Worm (Caenorhabditis elegans) whole organism, L4 larva: ENCODE results near the gene cyn-8.
A peak's percentile ranks its signal among the peaks of the same experiment; 100 is the strongest.

Experiments
- D1046.2 ChIP-seq: fragments of 200-800 bp; sonication (Bioruptor generic); IDR thresholded peaks from 2 replicates; pipeline ENCODE4 v1.3.6; 2022; ENCODE audit warnings: missing genetic modification characterization, missing compliant biosample characterization
- F37D6.2 ChIP-seq: sonication (generic microtip); optimal IDR thresholded peaks from 2 replicates; lab custom pipeline; 2016; ENCODE audit warnings: mild to moderate bottlenecking, missing genetic modification characterization, missing compliant biosample characterization
- T20F7.1 ChIP-seq: fragments of 200-800 bp; sonication (Bioruptor generic); optimal IDR thresholded peaks from 2 replicates; lab custom pipeline; 2018; ENCODE audit warnings: mild to moderate bottlenecking, missing genetic modification characterization, missing compliant biosample characterization
- Y105C5A.15 ChIP-seq: fragments of 200-800 bp; sonication (Bioruptor generic); IDR thresholded peaks from 2 replicates; pipeline ENCODE4 v1.3.6; 2022; ENCODE audit warnings: missing genetic modification characterization, missing compliant biosample characterization
- Y48G9A.11 ChIP-seq: fragments of 200-800 bp; sonication (Bioruptor generic); IDR thresholded peaks from 2 replicates; pipeline ENCODE4 v1.3.6; 2022; ENCODE audit warnings: missing genetic modification reagents, missing genetic modification characterization, missing compliant biosample characterization
- Y5F2A.4 ChIP-seq: fragments of 200-800 bp; sonication (Bioruptor generic); optimal IDR thresholded peaks from 2 replicates; lab custom pipeline; 2018; ENCODE audit warnings: mild to moderate bottlenecking, missing genetic modification characterization, missing compliant biosample characterization
- Y75B8A.6 ChIP-seq: fragments of 200-800 bp; sonication (Bioruptor generic); IDR thresholded peaks from 2 replicates; pipeline ENCODE4 v1.3.6; 2022; ENCODE audit warnings: missing genetic modification reagents, missing genetic modification characterization, missing compliant biosample characterization
- aha-1 ChIP-seq: fragments of 150-350 bp; peaks from one replicate; lab custom pipeline; 2014; ENCODE audit warnings: missing biosample characterization, missing genetic modification characterization
- ceh-20 ChIP-seq: fragments of 200-800 bp; sonication (Bioruptor generic); IDR thresholded peaks from 2 replicates; pipeline ENCODE4 v1.3.6; 2022; ENCODE audit warnings: missing genetic modification reagents, missing genetic modification characterization, missing compliant biosample characterization
- ceh-28 ChIP-seq: fragments of 150-350 bp; optimal IDR thresholded peaks from 2 replicates; lab custom pipeline; 2014; ENCODE audit warnings: missing biosample characterization, missing genetic modification reagents, missing genetic modification characterization
- ceh-32 ChIP-seq: sonication (generic microtip); optimal IDR thresholded peaks from 2 replicates; lab custom pipeline; 2016; ENCODE audit warnings: mild to moderate bottlenecking, missing genetic modification characterization, missing compliant biosample characterization; ENCODE audit not compliant: poor library complexity
- ceh-44 ChIP-seq: fragments of 200-800 bp; sonication (Bioruptor generic); IDR thresholded peaks from 2 replicates; pipeline ENCODE4 v1.3.6; 2022; ENCODE audit warnings: missing genetic modification reagents, missing genetic modification characterization, missing compliant biosample characterization
- ceh-62 ChIP-seq: sonication (generic microtip); optimal IDR thresholded peaks from 2 replicates; lab custom pipeline; 2017; ENCODE audit warnings: missing biosample characterization, missing genetic modification characterization
- ceh-82 ChIP-seq: sonication (generic microtip); optimal IDR thresholded peaks from 2 replicates; lab custom pipeline; 2017; ENCODE audit warnings: missing biosample characterization, missing genetic modification characterization
- daf-8 ChIP-seq: fragments of 200-800 bp; sonication (Bioruptor generic); IDR thresholded peaks from 2 replicates; pipeline ENCODE4 v1.3.6; 2022; ENCODE audit warnings: missing genetic modification characterization, missing compliant biosample characterization
- dpl-1 ChIP-seq: fragments of 150-350 bp; optimal IDR thresholded peaks from 2 replicates; lab custom pipeline; 2014; ENCODE audit warnings: missing biosample characterization, missing genetic modification reagents, missing genetic modification characterization
- duxl-1 ChIP-seq: sonication (generic microtip); optimal IDR thresholded peaks from 2 replicates; lab custom pipeline; 2016; ENCODE audit warnings: mild to moderate bottlenecking, missing genetic modification characterization, moderate library complexity, missing compliant biosample characterization; ENCODE audit not compliant: poor library complexity
- dve-1 ChIP-seq: sonication (generic microtip); optimal IDR thresholded peaks from 2 replicates; lab custom pipeline; 2017; ENCODE audit warnings: antibody characterized with exemption, mild to moderate bottlenecking, missing genetic modification characterization, missing compliant biosample characterization; ENCODE audit not compliant: insufficient read depth
- egl-27 ChIP-seq: sonication (generic microtip); optimal IDR thresholded peaks from 3 replicates; lab custom pipeline; 2017; ENCODE audit warnings: missing biosample characterization, missing genetic modification reagents, missing genetic modification characterization
- egl-43 ChIP-seq: fragments of 200-800 bp; sonication (Bioruptor generic); IDR thresholded peaks from 2 replicates; pipeline ENCODE4 v1.3.6; 2022; ENCODE audit warnings: missing genetic modification reagents, missing genetic modification characterization, missing compliant biosample characterization
- hif-1 ChIP-seq, 2 experiments: sonication (generic microtip); optimal IDR thresholded peaks; 2 replicates each; lab custom pipeline; 2016 to 2017; ENCODE audit warnings: missing compliant biosample characterization in 2 of 2, missing genetic modification characterization in 2 of 2, missing genetic modification reagents in 2 of 2, missing genotype in 2 of 2, mild to moderate bottlenecking in 1 of 2
- hlh-30 ChIP-seq: sonication (generic microtip); optimal IDR thresholded peaks from 2 replicates; lab custom pipeline; 2017; ENCODE audit warnings: antibody characterized with exemption, mild to moderate bottlenecking, missing genetic modification characterization, missing compliant biosample characterization; ENCODE audit not compliant: insufficient read depth
- hmg-1.1 ChIP-seq: fragments of 200-800 bp; sonication (Bioruptor generic); IDR thresholded peaks from 2 replicates; pipeline ENCODE4 v1.3.6; 2022; ENCODE audit warnings: missing genetic modification reagents, missing genetic modification characterization, missing compliant biosample characterization
- lin-1 ChIP-seq: fragments of 200-800 bp; sonication (Bioruptor generic); IDR thresholded peaks from 2 replicates; pipeline ENCODE4 v1.3.6; 2022; ENCODE audit warnings: missing genetic modification reagents, missing genetic modification characterization, missing compliant biosample characterization
- lin-29 ChIP-seq: fragments of 200-800 bp; sonication (Bioruptor generic); IDR thresholded peaks from 2 replicates; pipeline ENCODE4 v1.3.6; 2022; ENCODE audit warnings: missing genetic modification reagents, missing genetic modification characterization, missing compliant biosample characterization
- lin-38 ChIP-seq: fragments of 200-800 bp; sonication (Bioruptor generic); IDR thresholded peaks from 2 replicates; pipeline ENCODE4 v1.3.6; 2022; ENCODE audit warnings: missing genetic modification reagents, missing genetic modification characterization, missing compliant biosample characterization
- lir-3 ChIP-seq: sonication (generic microtip); optimal IDR thresholded peaks from 2 replicates; lab custom pipeline; 2016; ENCODE audit warnings: mild to moderate bottlenecking, missing genetic modification characterization, missing compliant biosample characterization
- madf-9 ChIP-seq: fragments of 200-800 bp; sonication (Bioruptor generic); conservative IDR thresholded peaks from 2 replicates; pipeline ENCODE4 v1.3.6; 2022; ENCODE audit warnings: missing genetic modification reagents, missing genetic modification characterization, missing compliant biosample characterization
- mes-2 ChIP-seq: sonication (generic microtip); optimal IDR thresholded peaks from 2 replicates; lab custom pipeline; 2016; ENCODE audit warnings: missing genotype, mild to moderate bottlenecking, missing genetic modification characterization, missing compliant biosample characterization; ENCODE audit not compliant: poor library complexity, severe bottlenecking
- mxl-3 ChIP-seq: fragments of 200-800 bp; sonication (Bioruptor generic); optimal IDR thresholded peaks from 2 replicates; lab custom pipeline; 2018; ENCODE audit warnings: mild to moderate bottlenecking, missing genetic modification characterization, missing compliant biosample characterization
- nhr-102 ChIP-seq: sonication (generic microtip); optimal IDR thresholded peaks from 2 replicates; lab custom pipeline; 2016; ENCODE audit warnings: mild to moderate bottlenecking, missing genetic modification characterization, moderate library complexity, missing compliant biosample characterization
- nhr-111 ChIP-seq: fragments of 200-800 bp; sonication (Bioruptor generic); optimal IDR thresholded peaks from 2 replicates; lab custom pipeline; 2018; ENCODE audit warnings: mild to moderate bottlenecking, missing genetic modification characterization, missing compliant biosample characterization
- nhr-237 ChIP-seq: sonication (generic microtip); optimal IDR thresholded peaks from 2 replicates; lab custom pipeline; 2017; ENCODE audit warnings: missing biosample characterization, missing genetic modification characterization
- nhr-42 ChIP-seq: fragments of 200-800 bp; sonication (Bioruptor generic); IDR thresholded peaks from 2 replicates; pipeline ENCODE4 v1.3.6; 2022; ENCODE audit warnings: missing genetic modification characterization, missing compliant biosample characterization
- nhr-48 ChIP-seq: sonication (generic microtip); optimal IDR thresholded peaks from 2 replicates; lab custom pipeline; 2016; ENCODE audit warnings: mild to moderate bottlenecking, missing genetic modification characterization, missing compliant biosample characterization
- pha-4 ChIP-seq, 2 experiments: fragments of 150-350 bp in 1 of 2; fragments of 200-800 bp in 1 of 2; sonication (Bioruptor generic) in 1 of 2; IDR thresholded peaks in 1 of 2; optimal IDR thresholded peaks in 1 of 2; 2 replicates each; pipeline versions ENCODE4 v1.3.6 to Lab custom; 2014 to 2022; ENCODE audit warnings: missing genetic modification characterization in 2 of 2, missing genetic modification reagents in 2 of 2, missing biosample characterization in 1 of 2, missing compliant biosample characterization in 1 of 2
- pqm-1 ChIP-seq: sonication (generic microtip); optimal IDR thresholded peaks from 2 replicates; lab custom pipeline; 2017; ENCODE audit warnings: missing biosample characterization, missing genetic modification characterization
- snpc-1.2 ChIP-seq: fragments of 200-800 bp; sonication (Bioruptor generic); IDR thresholded peaks from 2 replicates; pipeline ENCODE4 v1.3.6; 2022; ENCODE audit warnings: missing genetic modification reagents, missing genetic modification characterization, missing compliant biosample characterization
- spr-3 ChIP-seq: fragments of 200-800 bp; sonication (Bioruptor generic); optimal IDR thresholded peaks from 2 replicates; lab custom pipeline; 2018; ENCODE audit warnings: mild to moderate bottlenecking, missing genetic modification characterization, missing compliant biosample characterization
- unc-62 ChIP-seq, 3 experiments: fragments of 150-350 bp in 1 of 3; sonication (generic microtip); optimal IDR thresholded peaks in 2 of 3; peaks in 1 of 3; 1 replicate in 1 of 3; 2 replicates in 2 of 3; lab custom pipeline; 2014 to 2017; ENCODE audit warnings: missing biosample characterization in 3 of 3, missing genetic modification characterization in 3 of 3, missing genetic modification reagents in 3 of 3, missing genotype in 1 of 3
- vab-7 ChIP-seq: fragments of 200-800 bp; sonication (Bioruptor generic); IDR thresholded peaks from 2 replicates; pipeline ENCODE4 v1.3.6; 2022; ENCODE audit warnings: missing genetic modification reagents, missing genetic modification characterization, missing compliant biosample characterization
- zag-1 ChIP-seq: fragments of 150-350 bp; optimal IDR thresholded peaks from 2 replicates; lab custom pipeline; 2014; ENCODE audit warnings: missing biosample characterization, missing genetic modification characterization
- zfp-3 ChIP-seq: fragments of 200-800 bp; sonication (Bioruptor generic); conservative IDR thresholded peaks from 2 replicates; pipeline ENCODE4 v1.3.6; 2022; ENCODE audit warnings: missing genetic modification reagents, missing genetic modification characterization, missing compliant biosample characterization
- zip-11 ChIP-seq: fragments of 200-800 bp; sonication (Bioruptor generic); IDR thresholded peaks from 2 replicates; pipeline ENCODE4 v1.3.6; 2022; ENCODE audit warnings: missing genetic modification characterization, missing compliant biosample characterization

Gene cyn-8

DNA sequence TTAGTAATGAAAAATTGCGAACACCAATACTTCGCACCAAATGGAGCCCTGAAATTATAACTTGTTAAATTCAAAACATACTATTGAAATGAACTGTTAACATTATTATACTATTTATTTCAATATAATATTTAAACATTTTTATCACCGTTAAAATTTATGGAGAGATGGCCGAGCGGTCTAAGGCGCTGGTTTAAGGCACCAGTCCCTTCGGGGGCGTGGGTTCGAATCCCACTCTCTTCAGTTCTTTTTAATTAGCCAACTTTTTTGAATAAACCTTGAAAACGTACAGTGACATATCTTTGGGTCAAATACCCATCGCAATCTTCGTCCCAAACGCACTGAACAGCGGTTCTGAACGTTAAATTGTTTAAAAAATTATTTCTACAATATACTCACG is 28.3 kb downstream of the cyn-8 start (continued):
- TF ChIP-seq snpc-1.2 (GFP tag; lab: Robert Waterston, UW) (peak; percentile 67), pha-4 (GFP tag; IDR thresholded peaks at IDR 0.05; lab: Robert Waterston, UW) (peak; percentile 83; the same call in 1 of the 2 replicates), pha-4 (tag; optimal IDR thresholded peaks at IDR 0.05; lab: Kevin White, UChicago) (no peak), nhr-42 (no peak), egl-27 (tag; lab: Kevin White, UChicago) (no peak), ceh-44 (GFP tag; lab: Robert Waterston, UW) (peak; percentile 51; the same call in 1 of the 2 replicates), ceh-32 (tag; lab: Kevin White, UChicago) (no peak), duxl-1 (tag; lab: Kevin White, UChicago) (peak; percentile 2), Y5F2A.4 (no peak), ceh-20 (GFP tag; lab: Robert Waterston, UW) (no peak), mes-2 (tag; lab: Kevin White, UChicago) (peak; percentile 56), D1046.2 (GFP tag; lab: Robert Waterston, UW) (peak; percentile 69; the same call in 1 of the 2 replicates), hlh-30 (tag; lab: Kevin White, UChicago) (no peak), daf-8 (GFP tag; lab: Robert Waterston, UW) (0 out of 2 replicates have a peak, but pooled peaks have one; percentile 49), zag-1 (tag; lab: Kevin White, UChicago) (no peak), hif-1 (tag; optimal IDR thresholded peaks at IDR 0.05; lab: Kevin White, UChicago) (no peak), lin-29 (GFP tag; lab: Robert Waterston, UW) (no peak), dpl-1 (GFP tag; lab: Kevin White, UChicago) (no peak)

DNA sequence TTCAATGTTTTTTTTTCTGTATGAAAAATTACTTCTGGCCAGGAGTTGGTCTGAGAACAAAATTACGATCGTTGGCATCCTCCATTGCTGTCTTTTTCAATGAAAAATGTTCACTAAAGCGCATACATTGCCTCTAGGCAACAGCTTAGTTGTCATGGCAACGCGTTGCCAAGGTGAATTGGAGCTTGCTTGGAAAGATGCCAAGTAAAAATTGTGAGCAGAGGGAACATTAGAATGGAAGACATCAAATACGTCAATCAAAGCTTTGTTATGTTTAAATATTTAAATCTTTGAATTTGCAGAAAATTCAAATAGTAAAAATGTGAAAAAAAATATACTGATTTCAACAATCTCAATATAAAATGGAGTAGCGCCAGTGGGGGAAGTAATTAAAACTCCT is 29.0 kb downstream of the cyn-8 start, which contains the start of gene dylt-2:
dylt-2 (minus strand) TSS at position 101 of the 400 bp plus-strand sequence.
- TF ChIP-seq egl-43, result no peak
- peak; percentile 73 for TF ChIP-seq aha-1 (tag; lab: Kevin White, UChicago)
- TF ChIP-seq, all 104 proteins: peak for 1

DNA sequence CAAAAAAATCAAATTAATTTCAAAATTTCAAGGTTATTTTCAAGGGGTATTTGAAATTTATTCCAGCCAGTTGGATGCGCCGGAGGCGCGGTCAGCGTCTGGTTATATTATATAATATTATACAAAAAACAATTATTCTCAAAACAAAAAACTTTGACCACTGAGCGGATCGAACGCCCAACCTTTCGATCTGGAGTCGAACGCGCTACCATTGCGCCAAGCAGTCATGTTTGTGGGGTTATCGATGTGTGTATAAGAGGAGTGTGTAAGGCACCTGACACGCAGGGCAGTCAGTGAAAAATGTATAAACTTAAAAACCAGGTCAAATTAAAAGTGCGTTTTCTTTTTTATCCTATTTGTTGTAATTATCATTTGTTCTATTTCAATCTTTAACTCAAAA is 33.0 kb downstream of the cyn-8 start:
- TF ChIP-seq lin-38 (GFP tag; lab: Robert Waterston, UW), result peak; percentile 64
- no peak for TF ChIP-seq ceh-20 (GFP tag; lab: Robert Waterston, UW)
- TF ChIP-seq lin-1 (GFP tag; lab: Robert Waterston, UW), result no peak
- TF ChIP-seq pqm-1 (tag; lab: Kevin White, UChicago), result no peak
- TF ChIP-seq mxl-3, result no peak
- TF ChIP-seq ceh-62 (tag; lab: Kevin White, UChicago), result no peak
- TF ChIP-seq nhr-237, result no peak
- TF ChIP-seq madf-9 (GFP tag; lab: Robert Waterston, UW), result peak; percentile 38
- peak; percentile 62 for TF ChIP-seq hmg-1.1 (GFP tag; lab: Robert Waterston, UW)
- TF ChIP-seq vab-7, result peak; percentile 43
- no peak for TF ChIP-seq nhr-48 (tag; lab: Kevin White, UChicago)
- no peak for TF ChIP-seq hlh-30 (tag; lab: Kevin White, UChicago)
- no peak for TF ChIP-seq Y105C5A.15 (GFP tag; lab: Robert Waterston, UW)
- no peak for TF ChIP-seq Y75B8A.6 (GFP tag; lab: Robert Waterston, UW)
- TF ChIP-seq D1046.2 (GFP tag; lab: Robert Waterston, UW), result no peak
- TF ChIP-seq ceh-82 (tag; lab: Kevin White, UChicago), result no peak
- no peak for TF ChIP-seq lin-29 (GFP tag; lab: Robert Waterston, UW)
- no peak for TF ChIP-seq T20F7.1 (GFP tag; lab: Kevin White, UChicago)
- TF ChIP-seq nhr-42, result no peak
- no peak for TF ChIP-seq Y48G9A.11 (GFP tag; lab: Robert Waterston, UW)
- no peak for TF ChIP-seq dpl-1 (GFP tag; lab: Kevin White, UChicago)
- no peak for TF ChIP-seq ceh-44 (GFP tag; lab: Robert Waterston, UW)
- TF ChIP-seq zfp-3 (GFP tag; lab: Robert Waterston, UW), result no peak
- TF ChIP-seq zag-1 (tag; lab: Kevin White, UChicago), result no peak
- no peak for TF ChIP-seq zip-11 (GFP tag; lab: Robert Waterston, UW)
- TF ChIP-seq ceh-28 (tag; lab: Kevin White, UChicago), result no peak
- TF ChIP-seq nhr-111 (GFP tag; lab: Kevin White, UChicago), result no peak
- peak; percentile 79 for TF ChIP-seq snpc-1.2 (GFP tag; lab: Robert Waterston, UW)
- TF ChIP-seq spr-3, result no peak
- no peak for TF ChIP-seq F37D6.2
- TF ChIP-seq dve-1, result peak; percentile 33
- TF ChIP-seq lir-3, result no peak
- TF ChIP-seq unc-62 (GFP tag; optimal IDR thresholded peaks at IDR 0.05 in 1 of 2; lab: Kevin White, UChicago), result no peak
- TF ChIP-seq unc-62 (tag; optimal IDR thresholded peaks at IDR 0.05; lab: Kevin White, UChicago), result no peak
- no peak for TF ChIP-seq Y5F2A.4
- TF ChIP-seq nhr-102 (tag; lab: Kevin White, UChicago), result no peak
